Fruit fly (Drosophila melanogaster) Kc167 (cell line): ENCODE measurements around the gene Invadolysin.

ENCODE experiments used
- Myc ChIP-seq: fragments of >200 bp; optimal IDR thresholded peaks from 2 replicates; lab custom pipeline; 2017; ENCODE audit warnings: missing external identifiers
- Sin3A ChIP-seq: fragments of >200 bp; optimal IDR thresholded peaks from 2 replicates; lab custom pipeline; 2018; ENCODE audit warnings: missing external identifiers
- h ChIP-seq: fragments of >200 bp; optimal IDR thresholded peaks from 3 replicates; lab custom pipeline; 2018; ENCODE audit warnings: missing external identifiers
- insv ChIP-seq: fragments of >200 bp; optimal IDR thresholded peaks from 3 replicates; lab custom pipeline; 2018; ENCODE audit warnings: missing external identifiers
- psq ChIP-seq: fragments of >200 bp; optimal IDR thresholded peaks from 2 replicates; lab custom pipeline; 2017; ENCODE audit warnings: missing external identifiers
- ttk ChIP-seq: sonication (Bioruptor generic); optimal IDR thresholded peaks from 2 replicates; lab custom pipeline; 2017; ENCODE audit warnings: missing external identifiers

The Invadolysin gene

dm6 chr3R:10109212-10109880 lies 35.1 kb upstream of the Invadolysin start:
- TF ChIP-seq ttk, result no peak
- TF ChIP-seq Myc, result no peak
- no peak for TF ChIP-seq psq (lab: Kevin White, UChicago)
- no peak for TF ChIP-seq Sin3A (lab: Kevin White, UChicago)
- TF ChIP-seq insv, result peak; percentile 79
- TF ChIP-seq h (lab: Kevin White, UChicago), result no peak

dm6 chr3R:10109938-10110337 lies 34.5 kb upstream of the Invadolysin start, which contains the start of gene Fmr1:
Fmr1 (minus strand) TSS chr3R:10110121.
- TF ChIP-seq insv (no peak), psq (lab: Kevin White, UChicago) (peak; percentile 68)

dm6 chr3R:10111150-10111814 lies 33.2 kb upstream of the Invadolysin start:
- no peak for TF ChIP-seq ttk
- TF ChIP-seq psq (lab: Kevin White, UChicago), result no peak
- TF ChIP-seq Myc, result no peak
- no peak for TF ChIP-seq insv
- no peak for TF ChIP-seq h (lab: Kevin White, UChicago)
- TF ChIP-seq Sin3A (lab: Kevin White, UChicago), result no peak

- TF ChIP-seq insv (no peak), Sin3A (lab: Kevin White, UChicago) (no peak), h (lab: Kevin White, UChicago) (no peak), psq (lab: Kevin White, UChicago) (no peak), Myc (no peak), ttk (no peak)
These were observed 32.7 kb upstream of the Invadolysin start for dm6 chr3R:10111815-10112185.

- no peak for TF ChIP-seq psq (lab: Kevin White, UChicago)
- TF ChIP-seq insv, result no peak
- no peak for TF ChIP-seq ttk
- no peak for TF ChIP-seq Sin3A (lab: Kevin White, UChicago)
- no peak for TF ChIP-seq h (lab: Kevin White, UChicago)
- TF ChIP-seq Myc, result no peak
These were observed 32.3 kb upstream of the Invadolysin start, which contains the start of gene CAH7 for dm6 chr3R:10112195-10112594. CAH7 (plus strand) TSS chr3R:10112237.

- TF ChIP-seq Myc (no peak), Sin3A (lab: Kevin White, UChicago) (no peak), ttk (no peak), h (lab: Kevin White, UChicago) (no peak), psq (lab: Kevin White, UChicago) (no peak), insv (no peak)
These were observed 30.7 kb upstream of the Invadolysin start for dm6 chr3R:10113746-10114145.

dm6 chr3R:10114915-10115534 lies 29.4 kb upstream of the Invadolysin start:
- TF ChIP-seq ttk (no peak), insv (no peak), Myc (no peak)

- TF ChIP-seq ttk (no peak), Myc (no peak), h (lab: Kevin White, UChicago) (no peak), insv (no peak), psq (lab: Kevin White, UChicago) (no peak), Sin3A (lab: Kevin White, UChicago) (no peak)
These were observed 28.7 kb upstream of the Invadolysin start for dm6 chr3R:10115797-10116196.

dm6 chr3R:10119592-10119991 lies 24.9 kb upstream of the Invadolysin start:
- TF ChIP-seq ttk (no peak), h (lab: Kevin White, UChicago) (no peak), insv (no peak), Myc (no peak), psq (lab: Kevin White, UChicago) (no peak), Sin3A (lab: Kevin White, UChicago) (no peak)

dm6 chr3R:10121266-10121904 lies 23.1 kb upstream of the Invadolysin start, which contains the start of the genes gammaSnap2 and ATPsynepsilonL:
gammaSnap2 (minus strand) TSS chr3R:10121400.
ATPsynepsilonL (plus strand) TSS chr3R:10121773.
- TF ChIP-seq ttk, result no peak
- no peak for TF ChIP-seq insv
- TF ChIP-seq Myc, result no peak
- no peak for TF ChIP-seq psq (lab: Kevin White, UChicago)
- TF ChIP-seq Sin3A (lab: Kevin White, UChicago), result no peak
- no peak for TF ChIP-seq h (lab: Kevin White, UChicago)

dm6 chr3R:10124764-10125163 lies 19.7 kb upstream of the Invadolysin start:
- TF ChIP-seq Sin3A (lab: Kevin White, UChicago), result no peak
- TF ChIP-seq psq (lab: Kevin White, UChicago), result no peak
- TF ChIP-seq insv, result no peak
- no peak for TF ChIP-seq ttk
- no peak for TF ChIP-seq Myc
- no peak for TF ChIP-seq h (lab: Kevin White, UChicago)

dm6 chr3R:10125477-10125876 lies 19.0 kb upstream of the Invadolysin start, which contains the start of gene knk:
knk (minus strand) TSS chr3R:10125664.
- TF ChIP-seq ttk, result no peak
- no peak for TF ChIP-seq Sin3A (lab: Kevin White, UChicago)
- no peak for TF ChIP-seq insv
- TF ChIP-seq h (lab: Kevin White, UChicago), result no peak
- TF ChIP-seq psq (lab: Kevin White, UChicago), result no peak
- no peak for TF ChIP-seq Myc
